Worm (Caenorhabditis elegans) whole organism, L2 larva: ENCODE data around the gene ech-6.

Experiments used
- C34F6.9 ChIP-seq: fragments of 150-350 bp; optimal IDR thresholded peaks from 2 replicates; lab custom pipeline; 2014; ENCODE audit warnings: missing biosample characterization, missing genetic modification characterization
- F13H6.1 ChIP-seq: sonication (generic microtip); optimal IDR thresholded peaks from 2 replicates; lab custom pipeline; 2016; ENCODE audit warnings: missing genetic modification characterization, missing compliant biosample characterization
- R02D3.7 ChIP-seq: fragments of 150-350 bp; optimal IDR thresholded peaks from 2 replicates; lab custom pipeline; 2014; ENCODE audit warnings: missing biosample characterization, missing genetic modification characterization
- Y55F3AM.14 ChIP-seq: fragments of 200-800 bp; sonication (Bioruptor generic); optimal IDR thresholded peaks from 2 replicates; lab custom pipeline; 2018; ENCODE audit warnings: mild to moderate bottlenecking, missing genetic modification characterization, missing compliant biosample characterization
- alr-1 ChIP-seq: fragments of 150-350 bp; optimal IDR thresholded peaks from 2 replicates; lab custom pipeline; 2014; ENCODE audit warnings: missing biosample characterization, missing genetic modification characterization
- aly-2 ChIP-seq: fragments of 150-350 bp; optimal IDR thresholded peaks from 2 replicates; lab custom pipeline; 2014; ENCODE audit warnings: missing biosample characterization, missing genetic modification characterization
- blmp-1 ChIP-seq: sonication (generic microtip); optimal IDR thresholded peaks from 2 replicates; lab custom pipeline; 2017; ENCODE audit warnings: missing genetic modification characterization, mild to moderate bottlenecking, missing compliant biosample characterization, antibody characterized with exemption, moderate library complexity; ENCODE audit not compliant: insufficient read depth
- ceh-16 ChIP-seq: fragments of 150-350 bp; optimal IDR thresholded peaks from 2 replicates; lab custom pipeline; 2014; ENCODE audit warnings: missing biosample characterization, missing genetic modification characterization
- ceh-82 ChIP-seq: fragments of 150-350 bp; optimal IDR thresholded peaks from 2 replicates; lab custom pipeline; 2014; ENCODE audit warnings: missing biosample characterization, missing genetic modification characterization
- crh-2 ChIP-seq: sonication (generic microtip); optimal IDR thresholded peaks from 2 replicates; lab custom pipeline; 2017; ENCODE audit warnings: missing biosample characterization, missing genetic modification characterization
- dmd-4 ChIP-seq: sonication (generic microtip); optimal IDR thresholded peaks from 2 replicates; lab custom pipeline; 2017; ENCODE audit warnings: missing biosample characterization, missing genetic modification characterization
- egl-27 ChIP-seq: sonication (generic microtip); optimal IDR thresholded peaks from 3 replicates; lab custom pipeline; 2017; ENCODE audit warnings: missing biosample characterization, missing genetic modification reagents, missing genetic modification characterization
- elt-3 ChIP-seq: sonication (generic microtip); optimal IDR thresholded peaks from 2 replicates; lab custom pipeline; 2017; ENCODE audit warnings: missing biosample characterization, missing genetic modification characterization
- fos-1 ChIP-seq: fragments of 150-350 bp; optimal IDR thresholded peaks from 2 replicates; lab custom pipeline; 2014; ENCODE audit warnings: missing biosample characterization, missing genetic modification characterization
- gmeb-1 ChIP-seq: fragments of 150-350 bp; optimal IDR thresholded peaks from 2 replicates; lab custom pipeline; 2014; ENCODE audit warnings: missing biosample characterization, missing genetic modification characterization
- lin-11 ChIP-seq: fragments of 150-350 bp; sonication (generic microtip); optimal IDR thresholded peaks from 2 replicates; lab custom pipeline; 2014; ENCODE audit warnings: missing biosample characterization, missing genetic modification characterization, inconsistent platforms, mixed read lengths
- lin-13 ChIP-seq: fragments of 150-350 bp; optimal IDR thresholded peaks from 2 replicates; lab custom pipeline; 2014; ENCODE audit warnings: missing biosample characterization, missing genetic modification reagents, missing genetic modification characterization
- lsy-2 ChIP-seq, 2 experiments: fragments of 150-350 bp in 1 of 2; sonication (generic microtip) in 1 of 2; optimal IDR thresholded peaks; 2 replicates each; lab custom pipeline; 2014 to 2017; ENCODE audit warnings: missing biosample characterization in 2 of 2, missing genetic modification characterization in 2 of 2
- mab-5 ChIP-seq: fragments of 150-350 bp; optimal IDR thresholded peaks from 2 replicates; lab custom pipeline; 2014; ENCODE audit warnings: missing biosample characterization, missing genetic modification characterization
- nhr-11 ChIP-seq: fragments of 150-350 bp; optimal IDR thresholded peaks from 2 replicates; lab custom pipeline; 2014; ENCODE audit warnings: missing biosample characterization, missing genetic modification characterization
- nhr-129 ChIP-seq: fragments of 150-350 bp; optimal IDR thresholded peaks from 2 replicates; lab custom pipeline; 2014; ENCODE audit warnings: missing biosample characterization, missing genetic modification characterization
- nhr-21 ChIP-seq: fragments of 150-350 bp; optimal IDR thresholded peaks from 2 replicates; lab custom pipeline; 2014; ENCODE audit warnings: missing biosample characterization, missing genetic modification characterization
- nhr-23 ChIP-seq: fragments of 150-350 bp; optimal IDR thresholded peaks from 2 replicates; lab custom pipeline; 2014; ENCODE audit warnings: missing biosample characterization, missing genetic modification reagents, missing genetic modification characterization
- nhr-237 ChIP-seq: fragments of 150-350 bp; optimal IDR thresholded peaks from 2 replicates; lab custom pipeline; 2014; ENCODE audit warnings: missing biosample characterization, missing genetic modification characterization
- nhr-25 ChIP-seq: fragments of 150-350 bp; sonication (generic microtip); optimal IDR thresholded peaks from 3 replicates; lab custom pipeline; 2014; ENCODE audit warnings: missing biosample characterization, missing genetic modification characterization
- nhr-77 ChIP-seq: fragments of 150-350 bp; optimal IDR thresholded peaks from 2 replicates; lab custom pipeline; 2014; ENCODE audit warnings: missing biosample characterization, missing genetic modification characterization
- peb-1 ChIP-seq: fragments of 150-350 bp; optimal IDR thresholded peaks from 2 replicates; lab custom pipeline; 2014; ENCODE audit warnings: missing biosample characterization, missing genetic modification characterization
- sem-4 ChIP-seq: fragments of 150-350 bp; optimal IDR thresholded peaks from 2 replicates; lab custom pipeline; 2014; ENCODE audit warnings: missing biosample characterization, missing genetic modification reagents, missing genetic modification characterization
- skn-1 ChIP-seq: sonication (generic microtip); optimal IDR thresholded peaks from 2 replicates; lab custom pipeline; 2017; ENCODE audit warnings: missing biosample characterization, missing genetic modification characterization
- sma-3 ChIP-seq: sonication (generic microtip); optimal IDR thresholded peaks from 2 replicates; lab custom pipeline; 2016; ENCODE audit warnings: missing genetic modification reagents, missing genetic modification characterization, missing compliant biosample characterization
- sma-9 ChIP-seq, 2 experiments: fragments of 150-350 bp in 1 of 2; sonication (generic microtip) in 1 of 2; optimal IDR thresholded peaks; 2 replicates each; lab custom pipeline; 2014 to 2016; ENCODE audit warnings: missing genetic modification characterization in 2 of 2, mild to moderate bottlenecking in 1 of 2, missing biosample characterization in 1 of 2, missing compliant biosample characterization in 1 of 2, missing genetic modification reagents in 1 of 2, moderate library complexity in 1 of 2
- unc-39 ChIP-seq: fragments of 150-350 bp; optimal IDR thresholded peaks from 2 replicates; lab custom pipeline; 2014; ENCODE audit warnings: missing biosample characterization, missing genetic modification characterization
- unc-55 ChIP-seq: fragments of 150-350 bp; sonication (generic microtip); optimal IDR thresholded peaks from 3 replicates; lab custom pipeline; 2014; ENCODE audit warnings: missing biosample characterization, missing genetic modification reagents, missing genetic modification characterization
- unc-62 ChIP-seq: fragments of 150-350 bp; optimal IDR thresholded peaks from 2 replicates; lab custom pipeline; 2014; ENCODE audit warnings: missing biosample characterization, missing genetic modification reagents, missing genetic modification characterization
- zag-1 ChIP-seq: fragments of 150-350 bp; optimal IDR thresholded peaks from 2 replicates; lab custom pipeline; 2014; ENCODE audit warnings: missing biosample characterization, missing genetic modification characterization
- ztf-1 ChIP-seq: fragments of 200-800 bp; sonication (Bioruptor generic); conservative IDR thresholded peaks from 2 replicates; pipeline ENCODE4 v1.3.6; 2022; ENCODE audit warnings: missing genetic modification characterization, missing compliant biosample characterization
- ztf-11 ChIP-seq: sonication (generic microtip); optimal IDR thresholded peaks from 2 replicates; lab custom pipeline; 2017; ENCODE audit warnings: missing biosample characterization, missing genetic modification characterization

The ech-6 gene

ce11 chrIII:9746665-9747064, 6.0 kb downstream of the ech-6 start:
- TF ChIP-seq ztf-1 (GFP tag; lab: Robert Waterston, UW) (no peak), alr-1 (tag; lab: Kevin White, UChicago) (no peak), nhr-129 (tag; lab: Kevin White, UChicago) (no peak), nhr-23 (tag; lab: Kevin White, UChicago) (no peak), sem-4 (tag; lab: Kevin White, UChicago) (no peak), C34F6.9 (no peak), aly-2 (tag; lab: Kevin White, UChicago) (no peak), unc-55 (GFP tag; lab: Kevin White, UChicago) (no peak), blmp-1 (tag; lab: Kevin White, UChicago) (no peak), lin-11 (tag; lab: Kevin White, UChicago) (no peak), F13H6.1 (tag; lab: Kevin White, UChicago) (no peak), ceh-16 (tag; lab: Kevin White, UChicago) (no peak), skn-1 (tag; lab: Kevin White, UChicago) (no peak), lin-13 (GFP tag; lab: Kevin White, UChicago) (no peak), egl-27 (tag; lab: Kevin White, UChicago) (no peak)
- TF ChIP-seq, all 48 proteins: peak for 0

ce11 chrIII:9745333-9745897, 7.3 kb downstream of the ech-6 start:
- TF ChIP-seq aly-2 (tag; lab: Kevin White, UChicago) (no peak), unc-39 (tag; lab: Kevin White, UChicago) (no peak), blmp-1 (tag; lab: Kevin White, UChicago) (no peak), Y55F3AM.14 (no peak), lin-13 (GFP tag; lab: Kevin White, UChicago) (no peak), sma-9 (GFP tag; optimal IDR thresholded peaks at IDR 0.05; lab: Kevin White, UChicago) (no peak), sma-9 (tag; optimal IDR thresholded peaks at IDR 0.05; lab: Kevin White, UChicago) (no peak), crh-2 (tag; lab: Kevin White, UChicago) (no peak)

ce11 chrIII:9744525-9744924, 8.2 kb downstream of the ech-6 start:
- TF ChIP-seq nhr-77 (tag; lab: Kevin White, UChicago) (no peak), sma-9 (GFP tag; optimal IDR thresholded peaks at IDR 0.05; lab: Kevin White, UChicago) (peak; percentile 10), sma-9 (tag; optimal IDR thresholded peaks at IDR 0.05; lab: Kevin White, UChicago) (no peak), zag-1 (tag; lab: Kevin White, UChicago) (no peak), skn-1 (tag; lab: Kevin White, UChicago) (no peak), ztf-11 (tag; lab: Kevin White, UChicago) (no peak), fos-1 (tag; lab: Kevin White, UChicago) (no peak), lsy-2 (tag; optimal IDR thresholded peaks at IDR 0.05; lab: Kevin White, UChicago) (peak in 1 of 2 experiments; percentile 16), sma-3 (GFP tag; lab: Kevin White, UChicago) (no peak), gmeb-1 (no peak), crh-2 (tag; lab: Kevin White, UChicago) (no peak), nhr-11 (tag; lab: Kevin White, UChicago) (no peak), R02D3.7 (tag; lab: Kevin White, UChicago) (no peak), Y55F3AM.14 (no peak), nhr-237 (tag; lab: Kevin White, UChicago) (no peak), C34F6.9 (peak; percentile 41), dmd-4 (tag; lab: Kevin White, UChicago) (no peak), nhr-25 (tag; lab: Kevin White, UChicago) (no peak), ceh-82 (tag; lab: Kevin White, UChicago) (no peak), nhr-21 (no peak), F13H6.1 (tag; lab: Kevin White, UChicago) (peak; percentile 72), alr-1 (tag; lab: Kevin White, UChicago) (no peak), nhr-129 (tag; lab: Kevin White, UChicago) (peak; percentile 59)

DNA sequence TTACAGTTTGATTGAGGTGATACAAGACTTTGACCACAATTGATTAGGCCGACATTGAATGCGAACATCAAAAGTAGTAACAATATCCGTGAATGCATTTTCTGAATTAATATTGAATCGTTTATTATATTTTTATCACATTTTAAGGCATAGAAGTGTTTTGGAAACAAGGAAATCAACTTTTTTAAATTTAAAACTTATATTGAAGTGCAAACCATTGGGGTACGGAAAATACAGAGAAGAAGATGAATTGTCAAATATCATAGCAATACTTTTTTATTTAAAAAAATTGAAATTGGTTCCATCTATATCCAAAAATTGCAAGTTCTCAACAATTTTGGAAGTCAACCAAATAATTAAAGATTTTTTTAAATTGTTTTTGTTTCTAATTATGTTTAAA, 9.4 kb downstream of the ech-6 start, which contains the start of gene T05G5.1:
Gene T05G5.1, minus strand, starts transcription at position 101 of the 400 bp plus-strand sequence.
- TF ChIP-seq sma-9 (GFP tag; optimal IDR thresholded peaks at IDR 0.05; lab: Kevin White, UChicago) (no peak), sma-9 (tag; optimal IDR thresholded peaks at IDR 0.05; lab: Kevin White, UChicago) (no peak), nhr-23 (tag; lab: Kevin White, UChicago) (no peak), sma-3 (GFP tag; lab: Kevin White, UChicago) (no peak), peb-1 (tag; lab: Kevin White, UChicago) (no peak), mab-5 (tag; lab: Kevin White, UChicago) (no peak), fos-1 (tag; lab: Kevin White, UChicago) (no peak), ceh-16 (tag; lab: Kevin White, UChicago) (no peak), nhr-25 (tag; lab: Kevin White, UChicago) (no peak), elt-3 (tag; lab: Kevin White, UChicago) (no peak), dmd-4 (tag; lab: Kevin White, UChicago) (no peak), unc-62 (GFP tag; lab: Kevin White, UChicago) (no peak), ztf-1 (GFP tag; lab: Robert Waterston, UW) (no peak), nhr-11 (tag; lab: Kevin White, UChicago) (no peak)
